Fruit fly (Drosophila melanogaster) whole organism, prepupa: ENCODE data around the gene CG10804.

Experiments
- CG6792 ChIP-seq: fragments of 200-800 bp; sonication (Bioruptor generic); optimal IDR thresholded peaks from 3 replicates; lab custom pipeline; 2016; ENCODE audit warnings: missing biosample characterization, missing genetic modification characterization
- CG8632 ChIP-seq: fragments of 200-800 bp; sonication (Bioruptor generic); optimal IDR thresholded peaks from 3 replicates; lab custom pipeline; 2016; ENCODE audit warnings: missing biosample characterization, missing genetic modification characterization
- Hr39 ChIP-seq: fragments of 200-800 bp; sonication (Bioruptor generic); optimal IDR thresholded peaks from 2 replicates; lab custom pipeline; 2016; ENCODE audit warnings: missing biosample characterization, missing genetic modification characterization
- OdsH ChIP-seq: fragments of 200-800 bp; sonication (Bioruptor generic); optimal IDR thresholded peaks from 3 replicates; lab custom pipeline; 2016; ENCODE audit warnings: missing biosample characterization, missing genetic modification characterization
- dsx ChIP-seq: fragments of 200-800 bp; optimal IDR thresholded peaks from 3 replicates; lab custom pipeline; 2019; ENCODE audit warnings: missing biosample characterization, mild to moderate bottlenecking, missing genetic modification characterization, moderate library complexity; ENCODE audit not compliant: poor library complexity, severe bottlenecking
- fd59A ChIP-seq: fragments of 200-800 bp; sonication (Bioruptor generic); optimal IDR thresholded peaks from 2 replicates; lab custom pipeline; 2017; ENCODE audit warnings: missing biosample characterization, mild to moderate bottlenecking, missing genetic modification characterization, missing genetic modification reagents

dm6 chrX:3444800-3445199 lies 37.3 kb downstream of the CG10804 start:
- TF ChIP-seq Hr39 (no peak), OdsH (GFP tag; lab: Kevin White, UChicago) (no peak), fd59A (GFP tag; lab: Kevin White, UChicago) (no peak), dsx (GFP tag; lab: Kevin White, UChicago) (no peak), CG6792 (GFP tag; lab: Kevin White, UChicago) (no peak), CG8632 (GFP tag; lab: Kevin White, UChicago) (no peak)
